Fruit fly (Drosophila melanogaster) whole organism: Measurements from ENCODE around the gene CG33271.

Source experiments
- CG8478 ChIP-seq: fragments of >200 bp; optimal IDR thresholded peaks from 2 replicates; lab custom pipeline; 2018; ENCODE audit warnings: inconsistent platforms
- Dll ChIP-seq: fragments of >200 bp; optimal IDR thresholded peaks from 2 replicates; lab custom pipeline; 2017
- EcR ChIP-seq, 2 experiments: fragments of >200 bp; optimal IDR thresholded peaks; 2 replicates each; lab custom pipeline; 2017; ENCODE audit warnings: missing biosample characterization in 2 of 2, missing genetic modification characterization in 2 of 2, missing genetic modification reagents in 2 of 2
- pan ChIP-seq: fragments of >200 bp; optimal IDR thresholded peaks from 2 replicates; lab custom pipeline; 2017
- psq ChIP-seq: fragments of >200 bp; optimal IDR thresholded peaks from 2 replicates; lab custom pipeline; 2017
- usp ChIP-seq: fragments of >200 bp; optimal IDR thresholded peaks from 2 replicates; lab custom pipeline; 2017; ENCODE audit warnings: missing biosample characterization, missing genetic modification characterization, mixed read lengths

CG33271 gene

DNA sequence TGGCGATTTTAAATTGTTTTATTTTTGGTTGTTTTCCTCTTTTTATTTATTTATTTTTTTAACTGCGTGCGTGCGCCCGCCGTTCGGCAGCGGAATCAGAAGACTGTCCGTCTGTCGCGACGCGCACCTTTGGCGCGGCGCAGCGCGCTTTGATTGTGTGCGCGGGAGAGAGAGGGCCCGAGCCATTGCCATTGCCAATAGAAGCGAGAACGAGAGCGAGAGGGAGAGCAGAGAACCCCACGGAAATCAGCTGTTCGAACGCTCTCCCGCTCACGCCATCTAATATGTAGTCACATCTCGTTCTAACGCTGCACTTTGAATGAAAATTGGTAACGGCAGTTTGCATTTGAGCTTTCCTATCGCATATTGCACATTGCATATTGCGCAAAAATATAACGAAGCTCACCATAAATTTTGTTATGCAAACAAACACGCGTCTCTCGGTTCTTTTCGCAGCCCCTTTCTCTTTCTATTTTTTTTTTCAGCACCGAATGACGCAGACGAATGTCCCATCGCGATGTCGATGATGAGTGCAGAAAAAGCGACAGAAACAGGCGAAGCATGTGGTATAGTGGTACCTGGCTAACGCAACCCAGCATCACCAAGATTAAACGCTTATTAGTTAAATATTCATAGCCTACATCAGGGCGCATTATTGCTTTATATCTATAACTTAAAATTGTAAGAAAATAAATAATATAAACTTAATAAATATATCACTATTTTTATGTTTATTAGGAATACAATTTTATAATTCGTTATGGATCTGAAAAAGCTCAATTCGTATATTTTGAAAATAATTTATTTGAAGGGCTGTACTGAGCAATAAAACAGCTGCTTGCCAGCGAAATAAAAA lies 42.7 kb downstream of the CG33271 start:
- TF ChIP-seq CG8478 (lab: Kevin White, UChicago) (no peak), pan (lab: Kevin White, UChicago) (no peak), Dll (lab: Kevin White, UChicago) (no peak), usp (GFP tag; lab: Kevin White, UChicago) (no peak), psq (lab: Kevin White, UChicago) (no peak), EcR (GFP tag; optimal IDR thresholded peaks at IDR 0.05; lab: Kevin White, UChicago) (no peak)

DNA sequence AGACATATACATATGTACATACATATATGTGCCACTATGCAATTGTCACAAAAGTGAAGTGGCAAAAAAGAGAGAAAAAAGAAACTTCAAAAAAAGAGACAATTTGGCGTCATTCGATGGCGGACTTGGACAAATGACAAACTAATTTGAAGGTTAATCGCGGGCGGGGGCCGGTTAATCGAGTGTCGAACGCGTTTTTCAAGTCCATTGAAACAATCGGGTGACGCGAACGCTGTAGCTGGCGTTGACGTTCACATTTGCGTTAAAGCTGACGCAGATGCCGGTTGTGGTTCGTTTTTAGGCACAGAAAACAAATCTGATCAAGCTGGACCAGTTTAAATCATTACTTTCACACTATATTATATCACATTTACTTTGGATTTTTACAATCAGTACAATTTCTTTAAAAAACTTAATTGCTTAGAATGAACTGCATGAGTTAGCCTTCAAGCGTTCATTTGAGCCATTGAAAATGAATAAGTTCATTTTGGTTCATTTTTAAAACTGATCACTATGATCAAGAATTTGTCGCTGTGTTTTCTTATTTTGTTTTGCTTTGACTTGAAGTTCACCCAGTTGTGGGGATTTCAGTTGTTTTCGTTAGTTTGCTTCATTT lies 43.5 kb downstream of the CG33271 start:
- TF ChIP-seq CG8478 (lab: Kevin White, UChicago) (no peak), Dll (lab: Kevin White, UChicago) (no peak), usp (GFP tag; lab: Kevin White, UChicago) (no peak), EcR (GFP tag; optimal IDR thresholded peaks at IDR 0.05; lab: Kevin White, UChicago) (no peak), psq (lab: Kevin White, UChicago) (no peak), pan (lab: Kevin White, UChicago) (no peak)

DNA sequence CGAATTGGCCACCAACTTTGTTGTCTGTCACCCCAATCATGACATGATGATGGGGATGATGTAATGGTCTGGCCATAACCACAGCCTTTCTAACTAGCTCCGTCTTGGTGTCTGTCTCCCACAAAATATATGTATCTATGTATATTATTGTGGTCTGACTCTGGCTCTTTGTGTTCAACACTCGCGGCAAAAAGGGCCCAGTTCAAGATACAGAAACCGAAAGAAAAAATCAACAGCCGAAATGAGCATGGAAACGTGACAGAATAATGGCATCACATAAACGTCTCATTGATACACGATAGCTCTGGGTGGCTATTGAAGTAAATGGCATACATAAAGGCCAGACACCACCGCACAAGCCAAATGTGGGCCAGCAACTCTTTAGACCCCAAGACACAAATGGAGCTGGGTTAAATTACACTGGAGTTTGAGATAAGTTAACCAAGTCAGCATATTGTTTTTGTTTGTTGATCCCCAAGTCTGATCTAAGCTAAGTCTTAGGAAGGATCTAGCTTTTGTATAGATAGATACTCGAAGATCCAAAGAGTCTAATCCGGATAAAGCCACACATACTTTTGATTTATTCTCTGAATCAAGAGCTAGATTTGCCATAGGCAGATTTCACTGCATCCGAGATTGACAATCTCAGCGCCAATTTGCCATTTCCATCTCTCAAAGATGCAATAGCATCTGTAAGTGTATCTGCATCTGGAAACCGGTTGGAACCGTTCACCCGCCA lies 45.1 kb downstream of the CG33271 start:
- no peak for TF ChIP-seq Dll (lab: Kevin White, UChicago)
- TF ChIP-seq CG8478 (lab: Kevin White, UChicago) = no peak
- no peak for TF ChIP-seq EcR (GFP tag; optimal IDR thresholded peaks at IDR 0.05; lab: Kevin White, UChicago)

DNA sequence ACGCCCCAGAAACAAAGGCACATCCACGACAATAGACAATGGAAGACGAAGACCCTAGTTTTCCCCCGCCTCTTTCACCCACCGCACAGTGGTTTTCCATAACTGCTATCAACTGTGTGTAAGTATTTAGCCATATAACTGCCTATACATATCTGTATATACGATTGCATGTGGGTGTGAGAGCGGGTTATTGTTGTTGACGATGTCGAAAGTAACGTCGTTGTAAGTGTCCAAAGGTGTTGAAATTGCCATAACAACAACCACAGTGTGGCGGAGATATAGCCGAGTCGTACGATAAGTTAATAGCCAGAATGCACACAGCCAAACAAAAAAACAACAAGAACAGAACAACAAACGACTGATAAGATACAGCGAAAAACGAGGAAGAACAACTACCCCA lies 46.0 kb downstream of the CG33271 start:
- TF ChIP-seq Dll (lab: Kevin White, UChicago) (no peak), usp (GFP tag; lab: Kevin White, UChicago) (no peak), EcR (GFP tag; optimal IDR thresholded peaks at IDR 0.05; lab: Kevin White, UChicago) (no peak), CG8478 (lab: Kevin White, UChicago) (no peak), pan (lab: Kevin White, UChicago) (no peak), psq (lab: Kevin White, UChicago) (no peak)

DNA sequence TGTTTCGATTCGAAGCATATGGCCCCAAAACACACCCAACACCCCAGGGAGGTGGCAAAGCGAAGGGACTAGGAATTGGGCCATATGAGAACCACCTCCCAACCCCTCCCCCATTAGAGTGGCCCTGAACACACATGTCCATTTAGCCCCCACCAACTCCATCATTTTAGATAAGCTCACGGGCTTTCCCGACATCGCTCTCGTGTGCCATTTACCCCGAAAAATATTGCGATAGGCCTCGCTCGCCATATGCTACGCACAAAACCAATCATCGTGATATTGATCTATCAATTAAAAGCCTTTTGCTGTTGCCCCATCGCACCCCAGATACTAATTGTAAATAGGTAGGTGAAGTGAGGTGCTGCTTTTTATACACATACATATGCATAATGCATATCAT lies 46.9 kb downstream of the CG33271 start:
- TF ChIP-seq EcR (GFP tag; optimal IDR thresholded peaks at IDR 0.05; lab: Kevin White, UChicago) = no peak
- no peak for TF ChIP-seq usp (GFP tag; lab: Kevin White, UChicago)
- no peak for TF ChIP-seq Dll (lab: Kevin White, UChicago)
- no peak for TF ChIP-seq psq (lab: Kevin White, UChicago)
- TF ChIP-seq CG8478 (lab: Kevin White, UChicago) = no peak
- TF ChIP-seq pan (lab: Kevin White, UChicago) = no peak

DNA sequence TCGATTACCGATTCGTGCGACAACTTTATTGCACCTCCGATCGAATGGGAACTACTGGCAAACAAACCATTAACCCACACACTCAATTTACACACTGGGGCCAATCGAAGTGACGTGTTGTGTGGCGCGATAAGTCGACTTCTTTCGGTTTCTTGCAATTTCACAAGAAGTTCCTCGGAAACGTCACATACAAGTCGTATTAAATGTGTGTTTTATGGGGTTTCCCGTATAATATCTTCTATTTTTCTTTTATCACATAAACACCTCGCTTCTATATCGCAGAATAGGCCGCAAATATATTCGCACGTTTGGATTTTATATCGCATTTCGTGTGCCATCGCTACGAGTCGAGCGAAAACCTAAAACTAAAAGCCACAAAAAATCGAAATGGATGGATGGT lies 47.6 kb downstream of the CG33271 start:
- TF ChIP-seq usp (GFP tag; lab: Kevin White, UChicago) = no peak
- TF ChIP-seq pan (lab: Kevin White, UChicago) = no peak
- no peak for TF ChIP-seq EcR (GFP tag; optimal IDR thresholded peaks at IDR 0.05; lab: Kevin White, UChicago)
- TF ChIP-seq CG8478 (lab: Kevin White, UChicago) = no peak
- TF ChIP-seq Dll (lab: Kevin White, UChicago) = no peak
- no peak for TF ChIP-seq psq (lab: Kevin White, UChicago)

DNA sequence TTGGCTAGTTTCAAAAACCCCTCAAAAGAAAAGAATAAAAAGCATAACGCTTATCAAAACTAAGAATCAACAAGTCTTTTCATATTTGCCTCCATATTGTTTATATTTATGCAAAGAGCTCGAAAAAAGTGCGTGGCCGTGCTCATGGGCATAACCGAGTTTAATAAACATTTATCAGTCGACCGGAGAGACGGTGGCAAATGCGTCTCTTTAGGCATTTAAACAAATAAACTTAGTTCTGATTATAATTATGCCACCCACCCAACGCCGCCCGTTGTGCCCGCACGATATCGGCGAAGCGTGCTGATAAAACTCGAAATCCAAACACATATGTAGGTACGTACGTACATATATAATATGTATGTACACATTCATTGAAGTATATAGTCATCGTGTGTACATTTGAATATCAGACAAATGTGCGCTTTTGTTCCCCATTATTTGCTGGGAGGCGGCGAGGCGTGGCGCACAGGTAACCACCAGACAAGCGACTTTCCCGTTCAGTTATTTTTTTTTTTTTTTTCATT lies 48.8 kb downstream of the CG33271 start:
- TF ChIP-seq EcR (GFP tag; optimal IDR thresholded peaks at IDR 0.05; lab: Kevin White, UChicago) (no peak), pan (lab: Kevin White, UChicago) (no peak), Dll (lab: Kevin White, UChicago) (no peak), psq (lab: Kevin White, UChicago) (no peak), CG8478 (lab: Kevin White, UChicago) (no peak)
